Fruit fly (Drosophila melanogaster) whole organism, prepupa: ENCODE results near the gene SPH93.

ENCODE experiments used
- Blimp-1 ChIP-seq: fragments of 200-800 bp; sonication (Bioruptor generic); optimal IDR thresholded peaks from 3 replicates; lab custom pipeline; 2017; ENCODE audit warnings: missing biosample characterization, missing genetic modification characterization, mild to moderate bottlenecking, moderate library complexity, missing genetic modification reagents
- CG10631 ChIP-seq: fragments of 200-800 bp; sonication (Bioruptor generic); optimal IDR thresholded peaks from 2 replicates; lab custom pipeline; 2016; ENCODE audit warnings: missing biosample characterization, missing genetic modification characterization
- CG11294 ChIP-seq: fragments of 200-800 bp; sonication (Bioruptor generic); IDR thresholded peaks from 2 replicates; pipeline ENCODE4 v1.3.6; 2022; ENCODE audit warnings: missing biosample characterization, missing genetic modification characterization
- CG11762 ChIP-seq: fragments of 200-800 bp; sonication (Bioruptor generic); optimal IDR thresholded peaks from 3 replicates; lab custom pipeline; 2016; ENCODE audit warnings: missing biosample characterization, missing genetic modification characterization; ENCODE audit not compliant: insufficient read depth
- CG11902 ChIP-seq: fragments of 200-800 bp; sonication (Bioruptor generic); optimal IDR thresholded peaks from 3 replicates; lab custom pipeline; 2016; ENCODE audit warnings: missing biosample characterization, missing genetic modification characterization
- CG15336 ChIP-seq: fragments of 200-800 bp; sonication (Bioruptor generic); IDR thresholded peaks from 2 replicates; pipeline ENCODE4 v1.3.6; 2022; ENCODE audit warnings: missing biosample characterization, missing genetic modification characterization
- CG16779 ChIP-seq: fragments of 200-800 bp; sonication (Bioruptor generic); optimal IDR thresholded peaks from 3 replicates; lab custom pipeline; 2017; ENCODE audit warnings: missing biosample characterization, mild to moderate bottlenecking, missing genetic modification characterization
- CG3032 ChIP-seq: fragments of 200-800 bp; optimal IDR thresholded peaks from 2 replicates; lab custom pipeline; 2019; ENCODE audit warnings: missing biosample characterization, mild to moderate bottlenecking, missing genetic modification characterization, moderate library complexity
- CG31627 ChIP-seq: fragments of 200-800 bp; sonication (Bioruptor generic); optimal IDR thresholded peaks from 3 replicates; lab custom pipeline; 2016; ENCODE audit warnings: missing biosample characterization, missing genetic modification characterization
- CG32006 ChIP-seq: fragments of 200-800 bp; sonication (Bioruptor generic); optimal IDR thresholded peaks from 3 replicates; lab custom pipeline; 2017; ENCODE audit warnings: missing biosample characterization, mild to moderate bottlenecking, missing genetic modification characterization
- CG3919 ChIP-seq: fragments of 200-800 bp; sonication (Bioruptor generic); optimal IDR thresholded peaks from 3 replicates; lab custom pipeline; 2016; ENCODE audit warnings: missing biosample characterization, missing genetic modification characterization
- CG6163 ChIP-seq: fragments of 200-800 bp; sonication (Bioruptor generic); IDR thresholded peaks from 3 replicates; pipeline ENCODE4 v1.3.6; 2022; ENCODE audit warnings: missing biosample characterization, missing genetic modification characterization
- CG6276 ChIP-seq: fragments of 200-800 bp; sonication (Bioruptor generic); optimal IDR thresholded peaks from 2 replicates; lab custom pipeline; 2017; ENCODE audit warnings: missing biosample characterization, mild to moderate bottlenecking, missing genetic modification characterization
- CG6792 ChIP-seq: fragments of 200-800 bp; sonication (Bioruptor generic); optimal IDR thresholded peaks from 3 replicates; lab custom pipeline; 2016; ENCODE audit warnings: missing biosample characterization, missing genetic modification characterization
- CG6808 ChIP-seq: fragments of 200-800 bp; sonication (Bioruptor generic); optimal IDR thresholded peaks from 3 replicates; lab custom pipeline; 2017; ENCODE audit warnings: missing biosample characterization, missing genetic modification characterization, mild to moderate bottlenecking, moderate library complexity, missing genetic modification reagents
- CG6854 ChIP-seq: fragments of 200-800 bp; sonication (Bioruptor generic); optimal IDR thresholded peaks from 2 replicates; lab custom pipeline; 2017; ENCODE audit warnings: missing biosample characterization, mild to moderate bottlenecking, missing genetic modification characterization
- CG7368 ChIP-seq: fragments of 200-800 bp; sonication (Bioruptor generic); optimal IDR thresholded peaks from 3 replicates; lab custom pipeline; 2016; ENCODE audit warnings: missing biosample characterization, missing genetic modification characterization
- CG8119 ChIP-seq: fragments of 200-800 bp; sonication (Bioruptor generic); IDR thresholded peaks from 3 replicates; pipeline ENCODE4 v1.3.6; 2022; ENCODE audit warnings: missing biosample characterization, missing genetic modification characterization
- CG8319 ChIP-seq: fragments of 200-800 bp; sonication (Bioruptor generic); optimal IDR thresholded peaks from 3 replicates; lab custom pipeline; 2016; ENCODE audit warnings: missing biosample characterization, missing genetic modification characterization
- CG8632 ChIP-seq: fragments of 200-800 bp; sonication (Bioruptor generic); optimal IDR thresholded peaks from 3 replicates; lab custom pipeline; 2016; ENCODE audit warnings: missing biosample characterization, missing genetic modification characterization
- Eip75B ChIP-seq: fragments of 200-800 bp; sonication (Bioruptor generic); optimal IDR thresholded peaks from 3 replicates; lab custom pipeline; 2016; ENCODE audit warnings: missing biosample characterization, missing genetic modification characterization
- Eip78C ChIP-seq: fragments of 200-800 bp; sonication (Bioruptor generic); peaks from one replicate; lab custom pipeline; 2016; ENCODE audit warnings: missing biosample characterization, missing genetic modification characterization
- Eip93F ChIP-seq: fragments of 200-800 bp; sonication (Bioruptor generic); optimal IDR thresholded peaks from 2 replicates; lab custom pipeline; 2016; ENCODE audit warnings: missing biosample characterization, mild to moderate bottlenecking, missing genetic modification characterization
- Ets21C ChIP-seq: fragments of 200-800 bp; sonication (Bioruptor generic); optimal IDR thresholded peaks from 3 replicates; lab custom pipeline; 2016; ENCODE audit warnings: missing biosample characterization, missing genetic modification characterization
- Ets96B ChIP-seq: fragments of 200-800 bp; optimal IDR thresholded peaks from 2 replicates; lab custom pipeline; 2019; ENCODE audit warnings: missing biosample characterization, mild to moderate bottlenecking, missing genetic modification characterization, moderate library complexity
- Gug ChIP-seq: fragments of 200-800 bp; sonication (Bioruptor generic); IDR thresholded peaks from 2 replicates; pipeline ENCODE4 v1.3.6; 2022; ENCODE audit warnings: missing biosample characterization, missing genetic modification characterization
- Hr38 ChIP-seq: sonication (Bioruptor generic); optimal IDR thresholded peaks from 2 replicates; lab custom pipeline; 2016; ENCODE audit warnings: missing biosample characterization, missing genetic modification characterization
- Hr39 ChIP-seq: fragments of 200-800 bp; sonication (Bioruptor generic); optimal IDR thresholded peaks from 2 replicates; lab custom pipeline; 2016; ENCODE audit warnings: missing biosample characterization, missing genetic modification characterization
- Hr4 ChIP-seq: fragments of 200-800 bp; sonication (Bioruptor generic); optimal IDR thresholded peaks from 3 replicates; lab custom pipeline; 2016; ENCODE audit warnings: missing biosample characterization, missing genetic modification characterization
- Lpt ChIP-seq: fragments of 200-800 bp; sonication (Bioruptor generic); optimal IDR thresholded peaks from 3 replicates; lab custom pipeline; 2016; ENCODE audit warnings: missing biosample characterization, missing genetic modification characterization
- Met ChIP-seq: fragments of 200-800 bp; sonication (Bioruptor generic); optimal IDR thresholded peaks from 3 replicates; lab custom pipeline; 2016; ENCODE audit warnings: missing biosample characterization, missing genetic modification characterization
- OdsH ChIP-seq: fragments of 200-800 bp; sonication (Bioruptor generic); optimal IDR thresholded peaks from 3 replicates; lab custom pipeline; 2016; ENCODE audit warnings: missing biosample characterization, missing genetic modification characterization
- Sox102F ChIP-seq: fragments of 200-800 bp; sonication (Bioruptor generic); optimal IDR thresholded peaks from 2 replicates; lab custom pipeline; 2016; ENCODE audit warnings: missing biosample characterization, mild to moderate bottlenecking, missing genetic modification characterization
- Sox15 ChIP-seq: fragments of 200-800 bp; sonication (Bioruptor generic); optimal IDR thresholded peaks from 3 replicates; lab custom pipeline; 2016; ENCODE audit warnings: missing biosample characterization, missing genetic modification characterization
- cyc ChIP-seq: fragments of 200-800 bp; sonication (Bioruptor generic); optimal IDR thresholded peaks from 3 replicates; lab custom pipeline; 2016; ENCODE audit warnings: missing biosample characterization, missing genetic modification characterization
- dac ChIP-seq: fragments of 200-800 bp; sonication (Bioruptor generic); optimal IDR thresholded peaks from 2 replicates; lab custom pipeline; 2017; ENCODE audit warnings: missing biosample characterization, mild to moderate bottlenecking, missing genetic modification characterization
- dsx ChIP-seq: fragments of 200-800 bp; optimal IDR thresholded peaks from 3 replicates; lab custom pipeline; 2019; ENCODE audit warnings: missing biosample characterization, mild to moderate bottlenecking, missing genetic modification characterization, moderate library complexity; ENCODE audit not compliant: poor library complexity, severe bottlenecking
- eg ChIP-seq: fragments of 200-800 bp; sonication (Bioruptor generic); IDR thresholded peaks from 3 replicates; pipeline ENCODE4 v1.3.6; 2022; ENCODE audit warnings: missing biosample characterization, missing genetic modification characterization
- esn ChIP-seq: fragments of 200-800 bp; sonication (Bioruptor generic); optimal IDR thresholded peaks from 2 replicates; lab custom pipeline; 2016; ENCODE audit warnings: missing biosample characterization, mild to moderate bottlenecking, missing genetic modification characterization, moderate library complexity
- fd59A ChIP-seq: fragments of 200-800 bp; sonication (Bioruptor generic); optimal IDR thresholded peaks from 2 replicates; lab custom pipeline; 2017; ENCODE audit warnings: missing biosample characterization, mild to moderate bottlenecking, missing genetic modification characterization, missing genetic modification reagents
- fd85E ChIP-seq: fragments of 200-800 bp; sonication (Bioruptor generic); optimal IDR thresholded peaks from 3 replicates; lab custom pipeline; 2016; ENCODE audit warnings: missing biosample characterization, missing genetic modification characterization
- fkh ChIP-seq: fragments of 200-800 bp; sonication (Bioruptor generic); optimal IDR thresholded peaks from 3 replicates; lab custom pipeline; 2017; ENCODE audit warnings: missing biosample characterization, mild to moderate bottlenecking, missing genetic modification characterization, moderate library complexity
- lz ChIP-seq: fragments of 200-800 bp; sonication (Bioruptor generic); optimal IDR thresholded peaks from 3 replicates; lab custom pipeline; 2016; ENCODE audit warnings: missing biosample characterization, missing genetic modification characterization
- net ChIP-seq: fragments of 200-800 bp; sonication (Bioruptor generic); optimal IDR thresholded peaks from 3 replicates; lab custom pipeline; 2016; ENCODE audit warnings: missing biosample characterization, missing genetic modification characterization
- salr ChIP-seq, 2 experiments: fragments of 200-800 bp; sonication (Bioruptor generic); optimal IDR thresholded peaks; 3 replicates each; lab custom pipeline; 2016 to 2018; ENCODE audit warnings: missing biosample characterization in 2 of 2, missing genetic modification characterization in 2 of 2, mild to moderate bottlenecking in 1 of 2
- spab ChIP-seq: fragments of 200-800 bp; sonication (Bioruptor generic); optimal IDR thresholded peaks from 2 replicates; lab custom pipeline; 2017; ENCODE audit warnings: missing biosample characterization, mild to moderate bottlenecking, missing genetic modification characterization, missing genetic modification reagents
- ss ChIP-seq, 2 experiments: fragments of 200-800 bp; sonication (Bioruptor generic); optimal IDR thresholded peaks; 2 replicates in 1 of 2; 3 replicates in 1 of 2; lab custom pipeline; 2017 to 2018; ENCODE audit warnings: mild to moderate bottlenecking in 2 of 2, missing biosample characterization in 2 of 2, missing genetic modification characterization in 2 of 2, moderate library complexity in 1 of 2
- svp ChIP-seq: fragments of 200-800 bp; sonication (Bioruptor generic); peaks from one replicate; lab custom pipeline; 2016; ENCODE audit warnings: missing biosample characterization, missing genetic modification characterization
- vri ChIP-seq: fragments of 200-800 bp; sonication (Bioruptor generic); optimal IDR thresholded peaks from 3 replicates; lab custom pipeline; 2016; ENCODE audit warnings: missing biosample characterization, mild to moderate bottlenecking, missing genetic modification characterization

The SPH93 gene

DNA sequence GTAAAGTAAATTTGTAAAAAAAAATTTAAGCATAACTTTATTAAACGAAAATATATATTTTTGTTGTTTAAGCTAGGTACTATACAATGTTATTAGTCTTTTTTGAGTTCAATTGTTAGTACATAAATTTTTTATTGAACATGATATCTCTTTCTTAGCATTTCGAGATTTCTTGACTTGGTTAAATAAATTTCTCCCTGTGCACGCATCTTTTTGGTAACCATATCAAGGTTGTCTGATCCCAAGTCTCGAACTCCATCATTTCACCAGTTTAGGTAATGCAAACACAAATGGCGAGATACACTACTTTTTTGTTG, 24.4 kb downstream of the SPH93 start (continued):
- TF ChIP-seq Hr38 (GFP tag; lab: Kevin White, UChicago) (no peak), CG6163 (GFP tag; lab: Robert Waterston, UW) (peak; percentile 62; the same call in 2 of the 3 replicates), Ets21C (peak; percentile 59), Lpt (GFP tag; lab: Kevin White, UChicago) (peak; percentile 48), Eip75B (GFP tag; lab: Kevin White, UChicago) (peak; percentile 47), CG6276 (peak; percentile 65), CG15336 (peak; percentile 88), Hr4 (GFP tag; lab: Kevin White, UChicago) (peak; percentile 85), CG8319 (GFP tag; lab: Kevin White, UChicago) (peak; percentile 55), dsx (GFP tag; lab: Kevin White, UChicago) (no peak)

dm6 chr2L:17430602-17431358, 24.9 kb downstream of the SPH93 start:
- TF ChIP-seq vri (peak; percentile 89), CG10631 (GFP tag; lab: Kevin White, UChicago) (no peak), CG3032 (tag; lab: Kevin White, UChicago) (no peak), CG8119 (GFP tag; lab: Robert Waterston, UW) (peak; percentile 62), CG6792 (no peak), OdsH (no peak), CG3919 (GFP tag; lab: Kevin White, UChicago) (no peak), svp (GFP tag; lab: Kevin White, UChicago) (no peak), fd59A (GFP tag; lab: Kevin White, UChicago) (no peak), fkh (GFP tag; lab: Kevin White, UChicago) (no peak), CG6808 (no peak), Met (no peak), CG6854 (GFP tag; lab: Kevin White, UChicago) (peak; percentile 2), Lpt (GFP tag; lab: Kevin White, UChicago) (no peak), Blimp-1 (GFP tag; lab: Kevin White, UChicago) (peak; percentile 86), CG6163 (GFP tag; lab: Robert Waterston, UW) (peak; percentile 10; the same call in 2 of the 3 replicates), Eip93F (GFP tag; lab: Kevin White, UChicago) (no peak), CG7368 (GFP tag; lab: Kevin White, UChicago) (no peak), CG8632 (GFP tag; lab: Kevin White, UChicago) (no peak), CG8319 (GFP tag; lab: Kevin White, UChicago) (no peak), esn (GFP tag; lab: Kevin White, UChicago) (no peak), net (GFP tag; lab: Kevin White, UChicago) (no peak), Sox102F (no peak), Hr39 (GFP tag; lab: Kevin White, UChicago) (no peak), CG32006 (GFP tag; lab: Kevin White, UChicago) (no peak), lz (GFP tag; lab: Kevin White, UChicago) (no peak), eg (GFP tag; lab: Robert Waterston, UW) (no peak), Hr38 (GFP tag; lab: Kevin White, UChicago) (no peak), ss (GFP tag; optimal IDR thresholded peaks at IDR 0.05; lab: Kevin White, UChicago) (no peak), Eip75B (GFP tag; lab: Kevin White, UChicago) (no peak), Sox15 (GFP tag; lab: Kevin White, UChicago) (peak; percentile 2), fd85E (GFP tag; lab: Kevin White, UChicago) (no peak), Eip78C (GFP tag; lab: Kevin White, UChicago) (no peak), CG11762 (no peak), CG11294 (GFP tag; lab: Robert Waterston, UW) (no peak), CG11902 (GFP tag; lab: Kevin White, UChicago) (no peak), dac (GFP tag; lab: Kevin White, UChicago) (no peak), Ets96B (tag; lab: Kevin White, UChicago) (peak; percentile 61), salr (GFP tag; optimal IDR thresholded peaks at IDR 0.05; lab: Kevin White, UChicago) (no peak), cyc (no peak), CG16779 (no peak), Gug (no peak), spab (GFP tag; lab: Kevin White, UChicago) (no peak), CG31627 (peak; percentile 18)
